Worm (Caenorhabditis elegans) whole organism, late embryonic: ENCODE measurements around the gene F32D8.7.

Source experiments
- ama-1 ChIP-seq: fragments of 150-350 bp; optimal IDR thresholded peaks from 2 replicates; lab custom pipeline; 2014
- ceh-18 ChIP-seq: sonication (generic microtip); optimal IDR thresholded peaks from 2 replicates; lab custom pipeline; 2016; ENCODE audit warnings: missing genetic modification characterization, missing compliant biosample characterization
- che-1 ChIP-seq: sonication (generic microtip); optimal IDR thresholded peaks from 2 replicates; lab custom pipeline; 2016; ENCODE audit warnings: mild to moderate bottlenecking, missing genetic modification characterization, missing compliant biosample characterization
- dmd-4 ChIP-seq: sonication (generic microtip); optimal IDR thresholded peaks from 2 replicates; lab custom pipeline; 2016; ENCODE audit warnings: borderline replicate concordance, missing genetic modification characterization, missing compliant biosample characterization
- fkh-6 ChIP-seq: sonication (generic microtip); optimal IDR thresholded peaks from 2 replicates; lab custom pipeline; 2016; ENCODE audit warnings: missing genetic modification characterization, missing compliant biosample characterization
- hlh-30 ChIP-seq: sonication (generic microtip); optimal IDR thresholded peaks from 2 replicates; lab custom pipeline; 2017; ENCODE audit warnings: antibody characterized with exemption, missing genetic modification characterization, missing compliant biosample characterization; ENCODE audit not compliant: insufficient read depth
- nhr-11 ChIP-seq: fragments of 150-350 bp; optimal IDR thresholded peaks from 2 replicates; lab custom pipeline; 2014; ENCODE audit warnings: missing biosample characterization, missing genetic modification characterization
- pros-1 ChIP-seq: fragments of 150-350 bp; optimal IDR thresholded peaks from 2 replicates; lab custom pipeline; 2014; ENCODE audit warnings: missing biosample characterization, missing genetic modification reagents, missing genetic modification characterization
- rnt-1 ChIP-seq: sonication (generic microtip); optimal IDR thresholded peaks from 2 replicates; lab custom pipeline; 2016; ENCODE audit warnings: missing genetic modification characterization, missing compliant biosample characterization
- sox-2 ChIP-seq: fragments of 200-800 bp; sonication (Bioruptor generic); IDR thresholded peaks from 2 replicates; pipeline ENCODE4 v1.3.6; 2022; ENCODE audit warnings: missing genetic modification reagents, missing genetic modification characterization, missing compliant biosample characterization
- sox-4 ChIP-seq: sonication (generic microtip); optimal IDR thresholded peaks from 2 replicates; lab custom pipeline; 2017; ENCODE audit warnings: mild to moderate bottlenecking, missing genetic modification characterization, inconsistent platforms, missing compliant biosample characterization
- ttx-3 ChIP-seq: sonication (generic microtip); optimal IDR thresholded peaks from 2 replicates; lab custom pipeline; 2016; ENCODE audit warnings: missing genetic modification reagents, missing genetic modification characterization, missing compliant biosample characterization
- unc-55 ChIP-seq: sonication (generic microtip); optimal IDR thresholded peaks from 2 replicates; lab custom pipeline; 2017; ENCODE audit warnings: missing biosample characterization, missing genetic modification reagents, missing genetic modification characterization

- TF ChIP-seq fkh-6, result no peak
- no peak for TF ChIP-seq hlh-30 (tag; lab: Kevin White, UChicago)
- TF ChIP-seq ama-1, result no peak
- TF ChIP-seq unc-55 (GFP tag; lab: Kevin White, UChicago), result no peak
- no peak for TF ChIP-seq sox-4 (tag; lab: Kevin White, UChicago)
- TF ChIP-seq ttx-3 (tag; lab: Kevin White, UChicago), result no peak
- TF ChIP-seq sox-2 (GFP tag; lab: Robert Waterston, UW), result no peak
- no peak for TF ChIP-seq dmd-4
- no peak for TF ChIP-seq pros-1 (tag; lab: Kevin White, UChicago)
- TF ChIP-seq che-1 (tag; lab: Kevin White, UChicago), result no peak
- no peak for TF ChIP-seq rnt-1 (tag; lab: Kevin White, UChicago)
- TF ChIP-seq nhr-11, result no peak
- TF ChIP-seq ceh-18 (tag; lab: Kevin White, UChicago), result no peak
Measured at ce11 chrV:10949511-10949910, 51.3 kb downstream of the F32D8.7 start, which contains the start of gene col-153.
